Worm (Caenorhabditis elegans) whole organism, dauer: ENCODE measurements around the gene pha-1.

Experiments used
- unc-62 ChIP-seq: sonication (generic microtip); optimal IDR thresholded peaks from 2 replicates; lab custom pipeline; 2017; ENCODE audit warnings: missing biosample characterization, missing genetic modification reagents, missing genetic modification characterization

Gene pha-1

DNA sequence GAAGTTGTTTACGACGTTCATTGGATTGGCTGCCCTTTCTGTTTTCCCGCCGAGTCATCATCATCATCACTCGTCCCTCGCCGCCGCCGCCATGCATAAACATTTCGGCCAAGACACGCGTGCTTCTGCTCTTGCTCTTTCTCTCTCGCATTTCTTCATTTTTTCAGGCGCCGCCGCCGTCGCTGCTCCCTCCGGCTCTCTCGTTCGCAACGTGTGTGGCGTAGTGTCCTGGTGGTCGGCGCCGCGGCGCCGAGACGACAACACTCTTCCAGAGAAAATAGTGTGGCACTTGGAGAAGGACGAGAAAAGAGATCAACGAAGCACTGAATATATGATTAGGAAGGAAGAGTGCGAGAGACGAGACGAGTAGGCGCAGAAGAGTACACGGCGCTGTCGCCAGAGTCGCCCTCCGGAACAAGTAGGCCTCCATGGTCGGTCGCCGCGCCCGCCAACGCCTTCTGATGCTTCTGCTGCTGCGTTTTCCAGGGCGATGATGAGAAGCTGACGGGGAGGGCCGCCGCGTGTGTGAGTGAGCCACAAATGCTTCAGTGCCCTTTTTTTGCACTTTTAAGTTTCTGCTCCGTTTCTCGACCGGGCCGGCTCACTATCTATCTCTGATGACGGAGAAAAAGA is 54.0 kb downstream of the pha-1 start:
- no peak for TF ChIP-seq unc-62 (GFP tag; lab: Kevin White, UChicago)
